Fruit fly (Drosophila melanogaster) S2 (cell line): ENCODE data around the gene nht.

Experiments
- CG8478 ChIP-seq: fragments of >200 bp; optimal IDR thresholded peaks from 2 replicates; lab custom pipeline; 2018
- CTCF ChIP-seq, 2 experiments: fragments of >200 bp; optimal IDR thresholded peaks; 2 replicates each; lab custom pipeline; 2018

DNA sequence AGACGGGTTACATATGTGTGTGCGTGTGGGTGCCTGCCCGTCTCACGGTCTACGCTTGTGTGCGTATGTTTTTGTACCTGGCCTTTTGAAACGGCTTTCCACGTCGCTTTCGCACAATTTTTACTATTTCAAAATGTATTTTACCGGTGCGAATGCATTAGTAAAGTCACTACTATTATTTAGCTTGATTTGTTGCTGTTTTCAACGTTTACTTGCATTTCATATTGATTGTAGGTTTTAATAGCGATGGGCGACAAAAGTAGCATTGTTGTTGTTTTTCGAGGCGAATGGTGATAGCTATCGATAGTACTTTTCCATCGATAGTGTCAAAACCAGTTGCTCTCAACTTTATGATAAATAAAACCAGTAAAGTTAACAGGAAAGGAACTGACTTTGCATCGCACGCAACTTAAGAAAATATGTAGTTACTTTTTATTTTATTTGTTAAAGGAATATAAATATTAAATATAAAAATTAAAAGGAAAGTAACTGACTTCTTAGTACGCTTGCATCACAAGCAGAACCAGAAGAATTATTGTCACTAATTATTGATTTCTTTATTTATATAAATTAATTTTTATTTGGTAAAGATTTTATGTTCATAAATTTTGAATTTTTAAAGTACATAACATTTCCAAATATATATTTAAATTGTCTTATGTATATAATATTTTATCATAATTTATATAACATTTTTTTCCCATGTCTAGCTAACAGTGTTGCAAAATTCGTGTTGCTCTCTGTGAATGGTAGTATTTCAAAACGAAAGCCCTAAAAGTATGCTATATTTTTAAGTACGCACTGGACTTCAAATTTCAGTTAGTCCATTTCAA lies 46.7 kb downstream of the nht start, which contains the start of gene Cul3:
- TF ChIP-seq CG8478 (lab: Kevin White, UChicago), result no peak
- TF ChIP-seq CTCF (optimal IDR thresholded peaks at IDR 0.05; lab: Kevin White, UChicago), result no peak
